Worm (Caenorhabditis elegans) whole organism, late embryonic: ENCODE data around the gene ndua-5.

Experiments used
- F13H6.1 ChIP-seq: sonication (generic microtip); optimal IDR thresholded peaks from 2 replicates; lab custom pipeline; 2016; ENCODE audit warnings: missing genetic modification characterization, missing compliant biosample characterization
- ahr-1 ChIP-seq: sonication (generic microtip); optimal IDR thresholded peaks from 2 replicates; lab custom pipeline; 2016; ENCODE audit warnings: missing genetic modification characterization, missing compliant biosample characterization
- ceh-19 ChIP-seq: fragments of 200-800 bp; sonication (Bioruptor generic); optimal IDR thresholded peaks from 2 replicates; lab custom pipeline; 2018; ENCODE audit warnings: mild to moderate bottlenecking, missing genetic modification characterization, missing compliant biosample characterization
- ceh-9 ChIP-seq: sonication (generic microtip); optimal IDR thresholded peaks from 2 replicates; lab custom pipeline; 2016; ENCODE audit warnings: mild to moderate bottlenecking, missing genetic modification characterization, inconsistent platforms, missing compliant biosample characterization
- dve-1 ChIP-seq: sonication (generic microtip); optimal IDR thresholded peaks from 2 replicates; lab custom pipeline; 2017; ENCODE audit warnings: antibody characterized with exemption, mild to moderate bottlenecking, missing genetic modification characterization, missing compliant biosample characterization
- hlh-13 ChIP-seq: fragments of 200-800 bp; sonication (Bioruptor generic); optimal IDR thresholded peaks from 2 replicates; lab custom pipeline; 2018; ENCODE audit warnings: mild to moderate bottlenecking, missing genetic modification characterization, missing compliant biosample characterization
- nfya-1 ChIP-seq: sonication (generic microtip); optimal IDR thresholded peaks from 2 replicates; lab custom pipeline; 2017; ENCODE audit warnings: missing genetic modification characterization, mild to moderate bottlenecking, missing compliant biosample characterization, antibody characterized with exemption, moderate library complexity
- odd-2 ChIP-seq: sonication (generic microtip); optimal IDR thresholded peaks from 2 replicates; lab custom pipeline; 2017; ENCODE audit warnings: antibody characterized with exemption, mild to moderate bottlenecking, missing genetic modification characterization, missing compliant biosample characterization
- pag-3 ChIP-seq: sonication (generic microtip); optimal IDR thresholded peaks from 2 replicates; lab custom pipeline; 2016; ENCODE audit warnings: missing compliant biosample characterization, missing genetic modification characterization, borderline replicate concordance
- sox-4 ChIP-seq: sonication (generic microtip); optimal IDR thresholded peaks from 2 replicates; lab custom pipeline; 2017; ENCODE audit warnings: mild to moderate bottlenecking, missing genetic modification characterization, inconsistent platforms, missing compliant biosample characterization
- ttx-3 ChIP-seq: sonication (generic microtip); optimal IDR thresholded peaks from 2 replicates; lab custom pipeline; 2016; ENCODE audit warnings: missing genetic modification reagents, missing genetic modification characterization, missing compliant biosample characterization
- unc-55 ChIP-seq: sonication (generic microtip); optimal IDR thresholded peaks from 2 replicates; lab custom pipeline; 2017; ENCODE audit warnings: missing biosample characterization, missing genetic modification reagents, missing genetic modification characterization

- no peak for TF ChIP-seq ttx-3
- no peak for TF ChIP-seq pag-3 (tag; lab: Kevin White, UChicago)
- no peak for TF ChIP-seq unc-55
- TF ChIP-seq ceh-9, result no peak
- no peak for TF ChIP-seq odd-2
- no peak for TF ChIP-seq ceh-19 (GFP tag; lab: Kevin White, UChicago)
- no peak for TF ChIP-seq sox-4 (tag; lab: Kevin White, UChicago)
- TF ChIP-seq nfya-1, result no peak
- no peak for TF ChIP-seq ahr-1
- TF ChIP-seq F13H6.1, result no peak
- no peak for TF ChIP-seq dve-1 (tag; lab: Kevin White, UChicago)
- no peak for TF ChIP-seq hlh-13 (GFP tag; lab: Kevin White, UChicago)
Measured at ce11 chrIV:9510439-9510838, 14.3 kb downstream of the ndua-5 start, which contains the start of gene C33A12.4.
